Fruit fly (Drosophila melanogaster): ENCODE results near the gene chinmo.

chinmo gene

dm6 chr2L:1627824-1628501 lies 23.1 kb upstream of the chinmo start (continued):
- no peak for TF ChIP-seq Kr (GFP tag; optimal IDR thresholded peaks at IDR 0.05)
- no peak for TF ChIP-seq Usf (GFP tag; optimal IDR thresholded peaks at IDR 0.05)
- no peak for TF ChIP-seq bbx (GFP tag; IDR thresholded peaks at IDR 0.05; ENCODE audit: partially characterized antibody)
- TF ChIP-seq Drgx (GFP tag; IDR thresholded peaks at IDR 0.05): no peak
- TF ChIP-seq da (GFP tag; optimal IDR thresholded peaks at IDR 0.05): no peak
- TF ChIP-seq gt (GFP tag; IDR thresholded peaks at IDR 0.05): no peak
- TF ChIP-seq inv (GFP tag; IDR thresholded peaks at IDR 0.05; ENCODE audit: partially characterized antibody): no peak
- no peak for TF ChIP-seq CG11723 (GFP tag; optimal IDR thresholded peaks at IDR 0.05)
- TF ChIP-seq Xrp1 (GFP tag; IDR thresholded peaks at IDR 0.05): peak; percentile 40
- TF ChIP-seq crp (GFP tag; optimal IDR thresholded peaks at IDR 0.05): no peak
- no peak for TF ChIP-seq CG12942 (GFP tag; optimal IDR thresholded peaks at IDR 0.05)
- TF ChIP-seq Dll (GFP tag; IDR thresholded peaks at IDR 0.05; ENCODE audit: partially characterized antibody): no peak
- peak; percentile 18 for TF ChIP-seq CG9876 (GFP tag; optimal IDR thresholded peaks at IDR 0.05)
- TF ChIP-seq br (optimal IDR thresholded peaks at IDR 0.05): no peak
- peak; percentile 90 for TF ChIP-seq sug (tag; optimal IDR thresholded peaks at IDR 0.05)
- TF ChIP-seq ken (GFP tag; IDR thresholded peaks at IDR 0.05): peak; percentile 37; the same call in 1 of the 3 replicates
- TF ChIP-seq CG17612 (GFP tag; IDR thresholded peaks at IDR 0.05): no peak
- no peak for TF ChIP-seq ewg (GFP tag; optimal IDR thresholded peaks at IDR 0.05)
- TF ChIP-seq sisA (GFP tag; IDR thresholded peaks at IDR 0.05): no peak
- TF ChIP-seq CG8281 (tag; optimal IDR thresholded peaks at IDR 0.05): no peak
- TF ChIP-seq MTF-1 (GFP tag; optimal IDR thresholded peaks at IDR 0.05; ENCODE audit: borderline replicate concordance): no peak
- TF ChIP-seq CG14860 (GFP tag; IDR thresholded peaks at IDR 0.05; ENCODE audit: partially characterized antibody): no peak
- no peak for TF ChIP-seq Mad (GFP tag; optimal IDR thresholded peaks at IDR 0.05)
- no peak; the same call in 1 of the 2 replicates for TF ChIP-seq stc (GFP tag; IDR thresholded peaks at IDR 0.05)
- TF ChIP-seq lab (GFP tag; optimal IDR thresholded peaks at IDR 0.05): peak; percentile 71
- no peak for TF ChIP-seq chn (GFP tag; optimal IDR thresholded peaks at IDR 0.05)
- no peak for TF ChIP-seq CG1529 (GFP tag; optimal IDR thresholded peaks at IDR 0.05)
- TF ChIP-seq Camta (GFP tag; optimal IDR thresholded peaks at IDR 0.05): peak; percentile 27
- peak; percentile 79 for TF ChIP-seq Rfx (GFP tag; IDR thresholded peaks at IDR 0.05)
- TF ChIP-seq CG15601 (tag; optimal IDR thresholded peaks at IDR 0.05): no peak
- no peak for TF ChIP-seq ham (GFP tag; IDR thresholded peaks at IDR 0.05)
- TF ChIP-seq ase (GFP tag; IDR thresholded peaks at IDR 0.05): 0 out of 3 replicates have a peak, but pooled peaks have one; percentile 4
- peak; percentile 53 for TF ChIP-seq bcd (GFP tag; optimal IDR thresholded peaks at IDR 0.05)
- TF ChIP-seq Six4 (GFP tag; optimal IDR thresholded peaks at IDR 0.05): no peak
- TF ChIP-seq hb (GFP tag; IDR thresholded peaks at IDR 0.05; ENCODE audit: partially characterized antibody): no peak
- TF ChIP-seq Asciz (GFP tag; optimal IDR thresholded peaks at IDR 0.05): no peak
- TF ChIP-seq gsb (GFP tag; IDR thresholded peaks at IDR 0.05): peak; percentile 5; the same call in 1 of the 2 replicates
- TF ChIP-seq Hr3 (GFP tag; optimal IDR thresholded peaks at IDR 0.05): no peak
- peak; percentile 74 for TF ChIP-seq Hmr (GFP tag; optimal IDR thresholded peaks at IDR 0.05)
- TF ChIP-seq CG4360 (GFP tag; IDR thresholded peaks at IDR 0.05): peak; percentile 12; the same call in 1 of the 2 replicates
- peak in 1 of 2 experiments; percentile 71 for TF ChIP-seq Hr51 (GFP tag; optimal IDR thresholded peaks at IDR 0.05)
- TF ChIP-seq rib (GFP tag; IDR thresholded peaks at IDR 0.05): peak; percentile 9; the same call in 1 of the 2 replicates
- no peak for TF ChIP-seq pan (optimal IDR thresholded peaks at IDR 0.05)
- TF ChIP-seq pan (GFP tag; optimal IDR thresholded peaks at IDR 0.05 in 1 of 2, IDR thresholded peaks at IDR 0.05 in 1 of 2): peak in 1 of 2 experiments; percentile 67
- peak; percentile 33 for TF ChIP-seq ash1 (GFP tag; optimal IDR thresholded peaks at IDR 0.05)
- no peak for TF ChIP-seq CG15073 (GFP tag; optimal IDR thresholded peaks at IDR 0.05)
- TF ChIP-seq grau (tag; optimal IDR thresholded peaks at IDR 0.05): peak; percentile 79
- TF ChIP-seq CG8290 (GFP tag; optimal IDR thresholded peaks at IDR 0.05): no peak
- peak in 1 of 2 experiments; percentile 56 for TF ChIP-seq CG8290 (tag; optimal IDR thresholded peaks at IDR 0.05)
- no peak for TF ChIP-seq odd (GFP tag; optimal IDR thresholded peaks at IDR 0.05)
